Fruit fly (Drosophila melanogaster) S2 (cell line): ENCODE measurements around the gene CG8526.

Experiments used
- CG8478 ChIP-seq: fragments of >200 bp; optimal IDR thresholded peaks from 2 replicates; lab custom pipeline; 2018
- CTCF ChIP-seq, 2 experiments: fragments of >200 bp; optimal IDR thresholded peaks; 2 replicates each; lab custom pipeline; 2018

DNA sequence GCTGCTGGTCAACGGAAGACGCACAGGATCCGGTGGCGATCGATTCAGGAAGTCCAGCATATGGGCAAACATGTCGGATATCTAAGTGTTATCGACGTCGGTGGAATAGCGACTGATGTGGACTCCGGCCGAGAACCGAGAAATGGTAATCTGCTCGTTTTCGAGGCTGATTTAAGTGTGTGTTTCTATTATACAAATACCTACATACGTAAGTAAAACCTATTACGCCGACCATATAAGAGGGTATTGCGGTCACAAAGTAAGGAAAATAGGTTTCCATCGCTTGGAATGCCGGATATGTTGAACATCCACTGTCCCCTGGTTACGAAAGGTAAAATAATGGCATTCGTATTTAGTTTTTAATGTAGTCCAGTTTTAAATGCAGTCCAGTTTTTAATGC, 17.2 kb downstream of the CG8526 start, which contains the start of gene CG9459:
- no peak for TF ChIP-seq CG8478 (lab: Kevin White, UChicago)
- TF ChIP-seq CTCF (optimal IDR thresholded peaks at IDR 0.05; lab: Kevin White, UChicago): no peak
